Fruit fly (Drosophila melanogaster) whole organism, adult: ENCODE data around the gene CG31627.

Experiments used
- CG11617 ChIP-seq: fragments of 200-800 bp; sonication (Bioruptor generic); optimal IDR thresholded peaks from 2 replicates; lab custom pipeline; 2017; ENCODE audit warnings: mild to moderate bottlenecking, missing biosample characterization, missing genetic modification reagents, missing genetic modification characterization
- CG14711 ChIP-seq: fragments of 200-800 bp; sonication (Bioruptor generic); optimal IDR thresholded peaks from 2 replicates; lab custom pipeline; 2018; ENCODE audit warnings: missing biosample characterization, mild to moderate bottlenecking, missing genetic modification characterization, moderate library complexity
- CG33017 ChIP-seq: fragments of 200-800 bp; sonication (Bioruptor generic); optimal IDR thresholded peaks from 2 replicates; lab custom pipeline; 2018; ENCODE audit warnings: missing biosample characterization, mild to moderate bottlenecking, missing genetic modification characterization, moderate library complexity
- CG7045 ChIP-seq: fragments of 200-800 bp; sonication (Bioruptor generic); optimal IDR thresholded peaks from 2 replicates; lab custom pipeline; 2017; ENCODE audit warnings: missing biosample characterization, mild to moderate bottlenecking, missing genetic modification characterization
- CG7101 ChIP-seq: fragments of 200-800 bp; sonication (Bioruptor generic); optimal IDR thresholded peaks from 2 replicates; lab custom pipeline; 2018; ENCODE audit warnings: missing biosample characterization, mild to moderate bottlenecking, missing genetic modification characterization, moderate library complexity
- Crg-1 ChIP-seq: fragments of 200-800 bp; sonication (Bioruptor generic); optimal IDR thresholded peaks from 2 replicates; lab custom pipeline; 2016; ENCODE audit warnings: missing biosample characterization, missing genetic modification characterization
- Hr96 ChIP-seq: fragments of 200-800 bp; sonication (Bioruptor generic); optimal IDR thresholded peaks from 2 replicates; lab custom pipeline; 2016; ENCODE audit warnings: missing biosample characterization, missing genetic modification characterization
- Mnt ChIP-seq: fragments of 200-800 bp; sonication (Bioruptor generic); optimal IDR thresholded peaks from 2 replicates; lab custom pipeline; 2016; ENCODE audit warnings: missing biosample characterization, mild to moderate bottlenecking, missing genetic modification characterization
- bab1 ChIP-seq: fragments of 200-800 bp; sonication (Bioruptor generic); optimal IDR thresholded peaks from 3 replicates; lab custom pipeline; 2019; ENCODE audit warnings: missing biosample characterization, mild to moderate bottlenecking, missing genetic modification characterization, moderate library complexity
- cnc ChIP-seq, 2 experiments: fragments of >200 bp; optimal IDR thresholded peaks; 2 replicates each; lab custom pipeline; 2017
- kay ChIP-seq: fragments of 200-800 bp; sonication (Bioruptor generic); peaks from one replicate; lab custom pipeline; 2016; ENCODE audit warnings: missing biosample characterization, missing genetic modification characterization, borderline replicate concordance
- ovo ChIP-seq: fragments of 200-800 bp; sonication (Bioruptor generic); optimal IDR thresholded peaks from 2 replicates; lab custom pipeline; 2016; ENCODE audit warnings: missing biosample characterization, missing genetic modification characterization
- pad ChIP-seq: fragments of 200-800 bp; sonication (Bioruptor generic); optimal IDR thresholded peaks from 3 replicates; lab custom pipeline; 2017; ENCODE audit warnings: missing biosample characterization, missing genetic modification characterization, mild to moderate bottlenecking, moderate library complexity, missing genetic modification reagents
- tj ChIP-seq: fragments of 200-800 bp; sonication (Bioruptor generic); optimal IDR thresholded peaks from 3 replicates; lab custom pipeline; 2017; ENCODE audit warnings: missing biosample characterization, mild to moderate bottlenecking, missing genetic modification characterization, moderate library complexity

DNA sequence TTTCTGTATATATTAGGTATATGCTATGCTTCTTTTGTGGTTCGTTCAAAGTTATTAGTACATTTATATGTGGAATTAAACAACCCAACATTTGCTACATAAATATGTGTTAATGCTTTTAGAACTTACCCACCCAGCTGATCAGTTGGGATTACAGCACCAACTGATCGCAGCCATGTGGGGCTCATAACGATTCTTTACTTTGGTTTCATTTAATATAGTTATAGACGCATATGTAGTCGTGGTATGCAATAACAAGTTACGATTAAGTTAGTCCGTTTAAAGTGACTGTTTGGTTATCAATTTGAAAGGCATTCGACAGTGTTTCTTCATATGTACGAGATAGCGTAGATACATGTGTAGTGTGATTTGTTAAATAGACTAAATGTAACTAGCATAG is 37.3 kb upstream of the CG31627 start:
- TF ChIP-seq cnc (optimal IDR thresholded peaks at IDR 0.05; lab: Kevin White, UChicago) (no peak), tj (GFP tag; lab: Kevin White, UChicago) (no peak), CG14711 (tag; lab: Kevin White, UChicago) (no peak), ovo (no peak), CG33017 (tag; lab: Kevin White, UChicago) (no peak), Hr96 (GFP tag; lab: Kevin White, UChicago) (no peak), Crg-1 (GFP tag; lab: Kevin White, UChicago) (no peak), bab1 (no peak), kay (GFP tag; lab: Kevin White, UChicago) (peak; percentile 91), CG7045 (no peak), CG7101 (tag; lab: Kevin White, UChicago) (no peak), CG11617 (GFP tag; lab: Kevin White, UChicago) (no peak), Mnt (GFP tag; lab: Kevin White, UChicago) (no peak), pad (GFP tag; lab: Kevin White, UChicago) (no peak)
